Fruit fly (Drosophila melanogaster) whole organism, embryonic: ENCODE measurements around the gene Nak.

ENCODE experiments used
- CG10147 ChIP-seq: fragments of 200-800 bp; sonication (Bioruptor generic); optimal IDR thresholded peaks from 2 replicates; lab custom pipeline; 2019; ENCODE audit warnings: missing biosample characterization, mild to moderate bottlenecking, missing genetic modification characterization, moderate library complexity
- CG10321 ChIP-seq: fragments of 200-800 bp; sonication (Bioruptor generic); IDR thresholded peaks from 2 replicates; pipeline ENCODE4 v1.3.6; 2022; ENCODE audit warnings: missing biosample characterization, missing genetic modification characterization
- CG10979 ChIP-seq: fragments of 200-800 bp; sonication (Bioruptor generic); optimal IDR thresholded peaks from 2 replicates; lab custom pipeline; 2018; ENCODE audit warnings: missing biosample characterization, mild to moderate bottlenecking, missing genetic modification characterization, moderate library complexity
- CG12299 ChIP-seq: fragments of 200-800 bp; sonication (Bioruptor generic); optimal IDR thresholded peaks from 2 replicates; lab custom pipeline; 2018; ENCODE audit warnings: missing biosample characterization, mild to moderate bottlenecking, missing genetic modification characterization
- CG13123 ChIP-seq: fragments of 200-800 bp; sonication (Bioruptor generic); optimal IDR thresholded peaks from 2 replicates; lab custom pipeline; 2016; ENCODE audit warnings: missing biosample characterization, missing genetic modification characterization
- CG16863 ChIP-seq: fragments of 200-800 bp; sonication (Bioruptor generic); optimal IDR thresholded peaks from 3 replicates; lab custom pipeline; 2016; ENCODE audit warnings: missing biosample characterization, missing genetic modification characterization
- CG17359 ChIP-seq: fragments of 200-800 bp; sonication (Bioruptor generic); optimal IDR thresholded peaks from 3 replicates; lab custom pipeline; 2018; ENCODE audit warnings: missing biosample characterization, mild to moderate bottlenecking, missing genetic modification characterization, moderate library complexity
- CG17568 ChIP-seq: fragments of 200-800 bp; sonication (Bioruptor generic); optimal IDR thresholded peaks from 2 replicates; lab custom pipeline; 2018; ENCODE audit warnings: missing biosample characterization, mild to moderate bottlenecking, missing genetic modification characterization, moderate library complexity
- CG2116 ChIP-seq: fragments of 200-800 bp; sonication (Bioruptor generic); optimal IDR thresholded peaks from 3 replicates; lab custom pipeline; 2018; ENCODE audit warnings: missing biosample characterization, mild to moderate bottlenecking, missing genetic modification characterization
- CG31365 ChIP-seq: fragments of 200-800 bp; sonication (Bioruptor generic); optimal IDR thresholded peaks from 2 replicates; lab custom pipeline; 2018; ENCODE audit warnings: missing biosample characterization, mild to moderate bottlenecking, missing genetic modification characterization
- CG32767 ChIP-seq: fragments of 200-800 bp; sonication (Bioruptor generic); IDR thresholded peaks from 2 replicates; pipeline ENCODE4 v1.3.6; 2022; ENCODE audit warnings: missing biosample characterization, missing genetic modification characterization
- CG5953 ChIP-seq: fragments of 200-800 bp; sonication (Bioruptor generic); IDR thresholded peaks from 2 replicates; pipeline ENCODE4 v1.3.6; 2022; ENCODE audit warnings: missing biosample characterization, missing genetic modification characterization
- CG8478 ChIP-seq: fragments of >200 bp; optimal IDR thresholded peaks from 2 replicates; lab custom pipeline; 2018
- CG9876 ChIP-seq: fragments of 200-800 bp; sonication (Bioruptor generic); optimal IDR thresholded peaks from 2 replicates; lab custom pipeline; 2016; ENCODE audit warnings: missing biosample characterization, missing genetic modification characterization
- Dbx ChIP-seq: fragments of 200-800 bp; sonication (Bioruptor generic); IDR thresholded peaks from 3 replicates; pipeline ENCODE4 v1.3.6; 2022; ENCODE audit warnings: missing biosample characterization, missing genetic modification characterization
- Drgx ChIP-seq: fragments of 200-800 bp; sonication (Bioruptor generic); IDR thresholded peaks from 2 replicates; pipeline ENCODE4 v1.3.6; 2022; ENCODE audit warnings: missing biosample characterization, missing genetic modification characterization
- HLHmδ ChIP-seq: fragments of 200-800 bp; sonication (Bioruptor generic); optimal IDR thresholded peaks from 2 replicates; lab custom pipeline; 2018; ENCODE audit warnings: missing biosample characterization, mild to moderate bottlenecking, missing genetic modification characterization, moderate library complexity
- Hand ChIP-seq: fragments of 200-800 bp; sonication (Bioruptor generic); optimal IDR thresholded peaks from 2 replicates; lab custom pipeline; 2017; ENCODE audit warnings: mild to moderate bottlenecking, missing biosample characterization, missing genetic modification reagents, missing genetic modification characterization
- Lpt ChIP-seq: fragments of >200 bp; optimal IDR thresholded peaks from 2 replicates; lab custom pipeline; 2018; ENCODE audit warnings: missing biosample characterization, missing genetic modification characterization
- MBD-R2 ChIP-seq: fragments of 200-800 bp; sonication (Bioruptor generic); IDR thresholded peaks from 2 replicates; pipeline ENCODE4 v1.3.6; 2022; ENCODE audit warnings: missing biosample characterization, missing genetic modification characterization
- Med ChIP-seq: fragments of 200-800 bp; sonication (Bioruptor generic); peaks from one replicate; lab custom pipeline; 2016; ENCODE audit warnings: missing biosample characterization, missing genetic modification characterization, mild to moderate bottlenecking, inconsistent platforms, moderate library complexity
- Sry-δ ChIP-seq: fragments of 200-800 bp; sonication (Bioruptor generic); optimal IDR thresholded peaks from 2 replicates; lab custom pipeline; 2016; ENCODE audit warnings: missing biosample characterization, missing genetic modification characterization
- Tbp ChIP-seq: fragments of >200 bp; optimal IDR thresholded peaks from 2 replicates; lab custom pipeline; 2018; ENCODE audit warnings: missing biosample characterization, missing genetic modification characterization
- amos ChIP-seq: fragments of 200-800 bp; sonication (Bioruptor generic); IDR thresholded peaks from 2 replicates; pipeline ENCODE4 v1.3.6; 2022; ENCODE audit warnings: missing biosample characterization, missing genetic modification characterization; ENCODE audit not compliant: partially characterized antibody
- bab2 ChIP-seq: fragments of 200-800 bp; sonication (Bioruptor generic); optimal IDR thresholded peaks from 2 replicates; lab custom pipeline; 2016; ENCODE audit warnings: missing biosample characterization, missing genetic modification characterization
- bsh ChIP-seq, 2 experiments: fragments of 200-800 bp; sonication (Bioruptor generic); optimal IDR thresholded peaks; 2 replicates each; lab custom pipeline; 2017 to 2018; ENCODE audit warnings: mild to moderate bottlenecking in 2 of 2, missing biosample characterization in 2 of 2, missing genetic modification characterization in 2 of 2, moderate library complexity in 1 of 2
- dm ChIP-seq: fragments of 200-800 bp; sonication (Bioruptor generic); optimal IDR thresholded peaks from 3 replicates; lab custom pipeline; 2016; ENCODE audit warnings: missing biosample characterization, missing genetic modification characterization
- dpn ChIP-seq, 2 experiments: fragments of 200-800 bp; sonication (Bioruptor generic); optimal IDR thresholded peaks; 3 replicates each; lab custom pipeline; 2016; ENCODE audit warnings: missing biosample characterization in 2 of 2, missing genetic modification characterization in 2 of 2
- emc ChIP-seq: fragments of 200-800 bp; sonication (Bioruptor generic); optimal IDR thresholded peaks from 2 replicates; lab custom pipeline; 2016; ENCODE audit warnings: missing biosample characterization, missing genetic modification characterization
- ewg ChIP-seq: fragments of 200-800 bp; sonication (Bioruptor generic); optimal IDR thresholded peaks from 3 replicates; lab custom pipeline; 2017; ENCODE audit warnings: mild to moderate bottlenecking, missing biosample characterization, missing genetic modification reagents, missing genetic modification characterization
- fd102C ChIP-seq: fragments of 200-800 bp; sonication (Bioruptor generic); optimal IDR thresholded peaks from 2 replicates; lab custom pipeline; 2018; ENCODE audit warnings: missing biosample characterization, mild to moderate bottlenecking, missing genetic modification characterization, moderate library complexity
- gem ChIP-seq: fragments of 200-800 bp; sonication (Bioruptor generic); optimal IDR thresholded peaks from 2 replicates; lab custom pipeline; 2019; ENCODE audit warnings: missing biosample characterization, mild to moderate bottlenecking, missing genetic modification characterization, moderate library complexity
- gt ChIP-seq: fragments of 200-800 bp; sonication (Bioruptor generic); IDR thresholded peaks from 2 replicates; pipeline ENCODE4 v1.3.6; 2022; ENCODE audit warnings: missing biosample characterization, missing genetic modification characterization
- hbn ChIP-seq: fragments of 200-800 bp; sonication (Bioruptor generic); IDR thresholded peaks from 2 replicates; pipeline ENCODE4 v1.3.6; 2022; ENCODE audit warnings: missing biosample characterization, missing genetic modification characterization; ENCODE audit not compliant: partially characterized antibody
- her ChIP-seq: fragments of 200-800 bp; sonication (Bioruptor generic); optimal IDR thresholded peaks from 2 replicates; lab custom pipeline; 2016; ENCODE audit warnings: missing biosample characterization, missing genetic modification characterization
- hth ChIP-seq: fragments of >200 bp; optimal IDR thresholded peaks from 2 replicates; lab custom pipeline; 2017; ENCODE audit warnings: inconsistent platforms
- jigr1 ChIP-seq: fragments of 200-800 bp; sonication (Bioruptor generic); IDR thresholded peaks from 3 replicates; pipeline ENCODE4 v1.3.6; 2022; ENCODE audit warnings: missing biosample characterization, missing genetic modification characterization
- klu ChIP-seq: fragments of 200-800 bp; sonication (Bioruptor generic); IDR thresholded peaks from 2 replicates; pipeline ENCODE4 v1.3.6; 2022; ENCODE audit warnings: missing biosample characterization, missing genetic modification characterization
- nerfin-2 ChIP-seq: fragments of 200-800 bp; sonication (Bioruptor generic); IDR thresholded peaks from 2 replicates; pipeline ENCODE4 v1.3.6; 2022; ENCODE audit warnings: missing biosample characterization, missing genetic modification characterization; ENCODE audit not compliant: partially characterized antibody
- nom ChIP-seq: fragments of 200-800 bp; sonication (Bioruptor generic); optimal IDR thresholded peaks from 2 replicates; lab custom pipeline; 2017; ENCODE audit warnings: missing biosample characterization, missing genetic modification characterization, mild to moderate bottlenecking, moderate library complexity, missing genetic modification reagents
- oc ChIP-seq: fragments of 200-800 bp; sonication (Bioruptor generic); optimal IDR thresholded peaks from 2 replicates; lab custom pipeline; 2018; ENCODE audit warnings: missing biosample characterization, mild to moderate bottlenecking, missing genetic modification characterization, moderate library complexity
- odd ChIP-seq: fragments of 200-800 bp; sonication (Bioruptor generic); optimal IDR thresholded peaks from 2 replicates; lab custom pipeline; 2017; ENCODE audit warnings: missing biosample characterization, mild to moderate bottlenecking, missing genetic modification characterization
- peb ChIP-seq: fragments of 200-800 bp; sonication (Bioruptor generic); IDR thresholded peaks from 2 replicates; pipeline ENCODE4 v1.3.6; 2022; ENCODE audit warnings: missing biosample characterization, missing genetic modification characterization
- sens ChIP-seq: fragments of 200-800 bp; sonication (Bioruptor generic); peaks from one replicate; lab custom pipeline; 2016; ENCODE audit warnings: missing biosample characterization, missing genetic modification characterization
- sisA ChIP-seq: fragments of 200-800 bp; sonication (Bioruptor generic); IDR thresholded peaks from 2 replicates; pipeline ENCODE4 v1.3.6; 2022; ENCODE audit warnings: missing biosample characterization, missing genetic modification characterization
- slp2 ChIP-seq: fragments of 200-800 bp; sonication (Bioruptor generic); optimal IDR thresholded peaks from 2 replicates; lab custom pipeline; 2016; ENCODE audit warnings: missing biosample characterization, missing genetic modification characterization
- tap ChIP-seq: fragments of 200-800 bp; optimal IDR thresholded peaks from 3 replicates; lab custom pipeline; 2019; ENCODE audit warnings: missing biosample characterization, mild to moderate bottlenecking, missing genetic modification characterization, moderate library complexity
- vnd ChIP-seq: fragments of 200-800 bp; sonication (Bioruptor generic); IDR thresholded peaks from 3 replicates; pipeline ENCODE4 v1.3.6; 2022; ENCODE audit warnings: missing biosample characterization, missing genetic modification characterization; ENCODE audit not compliant: partially characterized antibody
- zen ChIP-seq: fragments of 200-800 bp; sonication (Bioruptor generic); optimal IDR thresholded peaks from 3 replicates; lab custom pipeline; 2018; ENCODE audit warnings: missing biosample characterization, mild to moderate bottlenecking, missing genetic modification characterization, moderate library complexity
- zfh2 ChIP-seq: fragments of 200-800 bp; sonication (Bioruptor generic); optimal IDR thresholded peaks from 2 replicates; lab custom pipeline; 2016; ENCODE audit warnings: missing biosample characterization, missing genetic modification characterization

The Nak gene

dm6 chr2L:19011895-19012645 is 43.5 kb upstream of the Nak start (continued):
- TF ChIP-seq odd (GFP tag; lab: Kevin White, UChicago), result peak; percentile 69
- no peak for TF ChIP-seq nom (GFP tag; lab: Kevin White, UChicago)
- TF ChIP-seq zen, result peak; percentile 5
- peak; percentile 87 for TF ChIP-seq gem (tag; lab: Kevin White, UChicago)
- peak; percentile 95 for TF ChIP-seq sens (GFP tag; lab: Kevin White, UChicago)
- no peak for TF ChIP-seq amos (GFP tag; lab: Robert Waterston, UW)
- TF ChIP-seq CG12299, result peak; percentile 67
- TF ChIP-seq CG32767 (GFP tag; lab: Robert Waterston, UW), result peak; percentile 64; the same call in 1 of the 2 replicates
- peak; percentile 32 for TF ChIP-seq Sry-δ
- TF ChIP-seq Dbx (GFP tag; lab: Robert Waterston, UW), result peak; percentile 84
- TF ChIP-seq gt (GFP tag; lab: Robert Waterston, UW), result 0 out of 2 replicates have a peak, but pooled peaks have one; percentile 36
- TF ChIP-seq CG8478, result no peak
- peak; percentile 62 for TF ChIP-seq CG9876 (GFP tag; lab: Kevin White, UChicago)
- peak; percentile 50 for TF ChIP-seq CG31365 (tag; lab: Kevin White, UChicago)
- peak; percentile 69 for TF ChIP-seq CG17568 (GFP tag; lab: Kevin White, UChicago)
- TF ChIP-seq emc (GFP tag; lab: Kevin White, UChicago), result peak; percentile 44
- no peak for TF ChIP-seq Tbp
- TF ChIP-seq Hand (GFP tag; lab: Kevin White, UChicago), result peak; percentile 88
- TF ChIP-seq peb (GFP tag; lab: Robert Waterston, UW), result peak; percentile 75
- TF ChIP-seq CG17359 (tag; lab: Kevin White, UChicago), result peak; percentile 82
- TF ChIP-seq bab2 (GFP tag; lab: Kevin White, UChicago), result peak; percentile 86
- peak; percentile 68; the same call in 2 of the 3 replicates for TF ChIP-seq jigr1 (GFP tag; lab: Robert Waterston, UW)
- no peak for TF ChIP-seq nerfin-2 (GFP tag; lab: Robert Waterston, UW)
- TF ChIP-seq hbn (GFP tag; lab: Robert Waterston, UW), result no peak
- TF ChIP-seq Med, result peak; percentile 98
- TF ChIP-seq klu (GFP tag; lab: Robert Waterston, UW), result peak; percentile 66
- peak; percentile 21; the same call in 1 of the 2 replicates for TF ChIP-seq CG10321 (GFP tag; lab: Robert Waterston, UW)
- TF ChIP-seq sisA (GFP tag; lab: Robert Waterston, UW), result peak; percentile 87
- peak; percentile 73 for TF ChIP-seq CG10147 (GFP tag; lab: Kevin White, UChicago)
- TF ChIP-seq tap, result peak; percentile 67
- peak; percentile 68 for TF ChIP-seq Drgx
- peak; percentile 54 for TF ChIP-seq dm (GFP tag; lab: Kevin White, UChicago)
- peak; percentile 69 for TF ChIP-seq slp2 (GFP tag; lab: Kevin White, UChicago)
- TF ChIP-seq CG16863, result peak; percentile 76
- TF ChIP-seq dpn (GFP tag; optimal IDR thresholded peaks at IDR 0.05; lab: Kevin White, UChicago), result peak; percentile 81
- TF ChIP-seq CG13123, result peak; percentile 29
- peak; percentile 75 for TF ChIP-seq CG10979 (tag; lab: Kevin White, UChicago)
- no peak for TF ChIP-seq fd102C
- peak; percentile 84 for TF ChIP-seq her (GFP tag; lab: Kevin White, UChicago)
- peak; percentile 44 to 81 for TF ChIP-seq bsh (GFP tag; optimal IDR thresholded peaks at IDR 0.05; lab: Kevin White, UChicago)
- no peak for TF ChIP-seq HLHmδ (GFP tag; lab: Kevin White, UChicago)
- no peak for TF ChIP-seq hth
- TF ChIP-seq CG5953 (GFP tag; lab: Robert Waterston, UW), result peak; percentile 82
- no peak for TF ChIP-seq Lpt (GFP tag; lab: Kevin White, UChicago)
- TF ChIP-seq vnd (GFP tag; lab: Robert Waterston, UW), result no peak
- peak; percentile 22 for TF ChIP-seq CG2116 (GFP tag; lab: Kevin White, UChicago)
- TF ChIP-seq zfh2 (GFP tag; lab: Kevin White, UChicago), result peak; percentile 69
- TF ChIP-seq ewg, result peak; percentile 83
- peak; percentile 57 for TF ChIP-seq oc
- TF ChIP-seq MBD-R2 (GFP tag; lab: Robert Waterston, UW), result peak; percentile 41; the same call in 1 of the 2 replicates
